Worm (Caenorhabditis elegans) whole organism, L4/young adult: Measurements from ENCODE around the gene Y38H8A.2.

ENCODE experiments used
- W03F9.2 ChIP-seq: fragments of 150-350 bp; optimal IDR thresholded peaks from 2 replicates; lab custom pipeline; 2014; ENCODE audit warnings: missing biosample characterization, missing genetic modification characterization
- him-1 ChIP-seq: sonication (generic microtip); optimal IDR thresholded peaks from 2 replicates; lab custom pipeline; 2016; ENCODE audit warnings: missing genotype, missing genetic modification reagents, missing genetic modification characterization, missing compliant biosample characterization

DNA sequence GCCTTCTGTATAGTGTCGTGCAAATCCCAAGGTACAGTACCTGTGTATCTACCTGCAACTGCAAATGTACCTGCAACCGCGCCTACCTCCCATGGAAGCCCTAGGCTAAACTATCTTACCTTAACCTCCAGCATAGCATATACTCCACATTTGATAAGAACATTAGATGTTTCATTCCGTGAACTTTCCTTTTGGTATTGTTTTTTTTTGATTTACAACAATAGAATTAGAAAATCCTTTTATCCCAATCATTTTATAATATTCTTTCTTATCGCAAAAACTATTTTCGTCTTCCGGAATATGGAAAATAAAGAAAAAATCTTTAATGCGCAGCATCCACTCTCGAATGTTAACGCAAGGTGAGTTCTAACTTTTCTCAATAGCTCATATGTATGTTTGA is at the start of gene Y38H8A.2:
- TF ChIP-seq him-1 (tag; lab: Kevin White, UChicago) (no peak), W03F9.2 (tag; lab: Kevin White, UChicago) (no peak)
